Fruit fly (Drosophila melanogaster): ENCODE data around the gene CG45066.

CG45066 gene

DNA sequence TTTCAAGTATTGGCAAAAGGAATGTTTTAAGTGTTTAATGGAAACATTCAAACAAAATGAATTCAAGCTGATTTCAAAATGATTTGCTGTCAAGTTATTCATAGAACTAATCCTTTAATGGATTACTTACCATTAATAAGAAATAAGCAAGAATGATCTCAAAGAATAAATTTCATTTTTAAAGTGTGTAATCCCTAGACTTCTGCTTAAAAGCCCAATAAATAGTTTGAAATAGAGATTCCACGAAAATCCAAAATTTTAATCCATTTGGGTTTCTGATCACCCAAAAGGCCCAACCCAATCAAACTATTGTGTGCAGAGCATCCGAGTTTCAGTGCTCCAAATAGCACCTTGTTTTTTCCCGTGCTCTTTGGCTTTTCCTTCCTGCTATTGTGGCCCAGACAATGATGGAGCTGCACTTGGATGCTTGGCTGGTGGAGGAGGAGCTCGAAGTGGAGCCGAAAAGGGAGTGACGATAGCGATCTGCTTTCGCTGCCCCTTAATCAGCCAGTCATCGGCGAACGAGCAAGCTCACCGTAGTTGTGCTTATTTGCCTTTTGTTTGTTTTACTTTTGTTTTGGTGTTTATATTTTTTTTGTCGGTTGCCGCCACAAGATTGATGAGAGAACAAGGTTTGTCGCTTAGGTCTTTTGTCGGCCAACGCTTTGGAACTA, 1.5 kb downstream of the CG45066 start:
- no peak for TF ChIP-seq Ets98B (GFP tag; IDR thresholded peaks at IDR 0.05)
- peak; percentile 43 for TF ChIP-seq EcR (GFP tag; optimal IDR thresholded peaks at IDR 0.05)
- TF ChIP-seq CG13204 (GFP tag; optimal IDR thresholded peaks at IDR 0.05) = peak; percentile 33
- TF ChIP-seq Pif1A (GFP tag; optimal IDR thresholded peaks at IDR 0.05) = no peak
- no peak for TF ChIP-seq CG8159 (tag; optimal IDR thresholded peaks at IDR 0.05)
- no peak for TF ChIP-seq gl (tag; optimal IDR thresholded peaks at IDR 0.05)
- TF ChIP-seq Snoo (tag; optimal IDR thresholded peaks at IDR 0.05) = no peak
- no peak for TF ChIP-seq CG12605 (GFP tag; IDR thresholded peaks at IDR 0.05)
- TF ChIP-seq CG32121 (GFP tag; IDR thresholded peaks at IDR 0.05) = no peak
- peak; percentile 24 for TF ChIP-seq Pif1B (GFP tag; optimal IDR thresholded peaks at IDR 0.05)
- TF ChIP-seq rn (GFP tag; IDR thresholded peaks at IDR 0.05) = no peak
- TF ChIP-seq D1 (tag; optimal IDR thresholded peaks at IDR 0.05) = no peak
- TF ChIP-seq CG10348 (GFP tag; IDR thresholded peaks at IDR 0.05) = no peak
- peak; percentile 51 for TF ChIP-seq CG15710 (tag; optimal IDR thresholded peaks at IDR 0.05)
- TF ChIP-seq fd96Ca (GFP tag; IDR thresholded peaks at IDR 0.05) = no peak
- TF ChIP-seq CG9948 (tag; optimal IDR thresholded peaks at IDR 0.05) = peak; percentile 12
- no peak for TF ChIP-seq CG14655 (GFP tag; optimal IDR thresholded peaks at IDR 0.05)
- TF ChIP-seq CG17806 (tag; optimal IDR thresholded peaks at IDR 0.05) = no peak
- TF ChIP-seq CG4496 (GFP tag; IDR thresholded peaks at IDR 0.05) = no peak

DNA sequence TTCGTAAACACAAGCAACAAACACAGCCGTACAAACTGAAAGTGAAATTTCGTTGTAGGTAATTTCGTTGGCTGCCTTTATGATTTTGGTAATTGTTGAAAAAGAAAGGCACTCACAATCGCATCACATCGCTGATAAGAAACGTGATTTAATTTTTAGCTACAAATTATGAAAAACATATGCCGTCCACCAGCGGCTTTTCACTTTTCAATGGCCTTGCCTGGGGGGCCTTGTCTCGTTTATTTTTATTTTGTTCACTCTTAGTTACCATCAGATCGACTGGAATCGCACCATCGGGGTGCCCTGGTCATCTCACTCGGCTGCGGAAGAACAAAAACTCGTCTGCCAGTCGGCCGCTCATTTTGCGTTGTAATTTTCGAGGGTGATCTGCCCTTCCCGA, 2.1 kb downstream of the CG45066 start:
- TF ChIP-seq EcR (GFP tag; optimal IDR thresholded peaks at IDR 0.05) (peak; percentile 46), CG8301 (tag; optimal IDR thresholded peaks at IDR 0.05) (no peak), CG17806 (tag; optimal IDR thresholded peaks at IDR 0.05) (no peak), CG4496 (GFP tag; IDR thresholded peaks at IDR 0.05) (no peak), Pif1B (GFP tag; optimal IDR thresholded peaks at IDR 0.05) (no peak), CG8159 (tag; optimal IDR thresholded peaks at IDR 0.05) (no peak), CG14655 (GFP tag; optimal IDR thresholded peaks at IDR 0.05) (no peak), gl (tag; optimal IDR thresholded peaks at IDR 0.05) (no peak)

DNA sequence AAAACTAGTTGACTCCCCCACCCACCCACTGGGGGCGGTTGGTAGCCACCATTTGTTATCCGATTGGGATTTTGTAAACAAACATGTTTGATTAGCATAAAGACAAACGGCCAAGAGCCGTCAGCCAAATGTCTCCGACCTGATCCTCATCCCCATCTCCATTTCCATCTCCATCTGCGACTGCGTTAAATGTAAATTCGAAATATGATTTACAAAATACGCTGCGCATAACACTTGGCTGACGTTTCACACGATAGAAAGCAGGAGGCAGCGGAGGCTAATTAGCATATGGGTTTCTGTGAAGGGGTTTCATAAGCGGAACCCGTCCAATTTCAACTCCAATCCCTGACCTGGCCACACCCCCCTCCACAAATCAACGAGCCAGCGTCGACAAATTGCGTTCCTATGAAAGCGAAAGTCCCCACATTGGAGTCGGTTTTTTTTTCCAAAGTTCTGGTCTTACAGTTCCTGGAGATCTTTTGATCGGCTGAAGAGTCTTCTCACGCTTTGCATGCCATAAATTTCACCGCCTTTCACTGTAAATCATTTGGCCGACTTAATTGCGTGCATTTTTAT, 2.9 kb downstream of the CG45066 start:
- TF ChIP-seq gl (tag; optimal IDR thresholded peaks at IDR 0.05) (no peak), CG4496 (GFP tag; IDR thresholded peaks at IDR 0.05) (0 out of 3 replicates have a peak, but pooled peaks have one; percentile 12)

DNA sequence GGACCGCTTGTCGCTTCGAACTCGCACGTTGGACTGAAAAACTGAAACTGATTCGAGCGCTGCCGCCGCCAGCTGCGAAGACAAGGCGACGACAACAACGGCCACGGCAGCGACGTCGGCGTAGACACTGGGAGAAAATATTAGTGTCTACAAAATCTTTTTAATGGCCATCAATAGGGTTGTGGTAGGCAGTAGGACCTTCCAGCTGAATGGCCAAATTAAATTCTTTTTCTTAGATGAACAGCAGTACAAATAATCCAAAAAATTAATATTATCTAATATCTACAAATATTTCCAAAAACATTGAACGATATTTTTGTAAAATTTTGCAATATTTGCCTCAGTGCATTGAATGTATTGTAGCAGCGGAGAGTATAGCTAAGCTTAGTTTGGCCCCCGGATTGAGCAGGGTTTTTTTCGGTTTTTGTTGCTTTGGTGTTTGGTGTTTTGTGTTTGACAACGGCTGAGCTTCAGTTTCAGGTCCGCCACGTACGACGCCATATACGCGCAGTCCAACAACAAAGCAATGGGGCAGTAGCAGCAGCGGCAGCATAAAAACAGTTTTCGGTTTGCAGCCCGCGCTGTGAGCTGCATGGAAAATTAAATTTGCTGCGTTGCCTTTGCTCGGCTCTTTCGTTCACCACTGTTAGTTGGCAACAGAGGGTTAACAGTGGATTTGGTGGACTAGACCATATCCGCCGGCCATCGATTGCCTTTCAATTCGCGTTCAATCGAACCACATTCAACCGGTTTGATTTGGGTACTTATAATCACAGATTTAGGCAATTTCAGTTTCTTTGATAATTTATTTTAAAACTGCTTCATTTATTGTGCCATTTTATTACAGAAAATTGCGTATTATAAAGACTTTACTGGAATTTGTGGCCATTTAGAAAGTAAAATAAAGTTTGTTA, 3.9 kb downstream of the CG45066 start, which contains the start of gene Cht7:
Gene Cht7, minus strand, starts transcription at position 51 of the 914 bp plus-strand sequence.
- TF ChIP-seq rn (GFP tag; IDR thresholded peaks at IDR 0.05) (peak; percentile 78), Pif1A (GFP tag; optimal IDR thresholded peaks at IDR 0.05) (peak; percentile 89), Ets98B (GFP tag; IDR thresholded peaks at IDR 0.05) (peak; percentile 89), fd96Ca (GFP tag; IDR thresholded peaks at IDR 0.05) (peak; percentile 92), CG14655 (GFP tag; optimal IDR thresholded peaks at IDR 0.05) (peak; percentile 88), CG13204 (GFP tag; optimal IDR thresholded peaks at IDR 0.05) (peak; percentile 80), CG8301 (tag; optimal IDR thresholded peaks at IDR 0.05) (peak; percentile 81), CG10348 (GFP tag; IDR thresholded peaks at IDR 0.05) (peak; percentile 66), gl (tag; optimal IDR thresholded peaks at IDR 0.05) (peak; percentile 62), EcR (GFP tag; optimal IDR thresholded peaks at IDR 0.05) (peak; percentile 32), CG17806 (tag; optimal IDR thresholded peaks at IDR 0.05) (peak; percentile 86), CG15710 (tag; optimal IDR thresholded peaks at IDR 0.05) (peak; percentile 91), CG8159 (tag; optimal IDR thresholded peaks at IDR 0.05) (peak; percentile 89), CG12605 (GFP tag; IDR thresholded peaks at IDR 0.05) (peak; percentile 71), Pif1B (GFP tag; optimal IDR thresholded peaks at IDR 0.05) (peak; percentile 77), CG9948 (tag; optimal IDR thresholded peaks at IDR 0.05) (peak; percentile 73), D1 (tag; optimal IDR thresholded peaks at IDR 0.05) (no peak), CG34367 (tag; optimal IDR thresholded peaks at IDR 0.05) (peak; percentile 87), CG4496 (GFP tag; IDR thresholded peaks at IDR 0.05) (peak; percentile 90), Snoo (tag; optimal IDR thresholded peaks at IDR 0.05) (peak; percentile 64), CG32121 (GFP tag; IDR thresholded peaks at IDR 0.05) (peak; percentile 95)

dm6 chr3L:3106146-3106545, 4.9 kb downstream of the CG45066 start:
- TF ChIP-seq CG32121 (GFP tag; IDR thresholded peaks at IDR 0.05) (no peak), CG10348 (GFP tag; IDR thresholded peaks at IDR 0.05) (no peak), Pif1A (GFP tag; optimal IDR thresholded peaks at IDR 0.05) (peak; percentile 37), CG9948 (tag; optimal IDR thresholded peaks at IDR 0.05) (peak; percentile 49), CG17806 (tag; optimal IDR thresholded peaks at IDR 0.05) (peak; percentile 63), D1 (tag; optimal IDR thresholded peaks at IDR 0.05) (no peak), Pif1B (GFP tag; optimal IDR thresholded peaks at IDR 0.05) (no peak), Snoo (tag; optimal IDR thresholded peaks at IDR 0.05) (no peak), Ets98B (GFP tag; IDR thresholded peaks at IDR 0.05) (no peak), CG4496 (GFP tag; IDR thresholded peaks at IDR 0.05) (no peak), CG13204 (GFP tag; optimal IDR thresholded peaks at IDR 0.05) (peak; percentile 7), rn (GFP tag; IDR thresholded peaks at IDR 0.05) (no peak), CG8301 (tag; optimal IDR thresholded peaks at IDR 0.05) (peak; percentile 69), fd96Ca (GFP tag; IDR thresholded peaks at IDR 0.05) (no peak), CG15710 (tag; optimal IDR thresholded peaks at IDR 0.05) (peak; percentile 74), gl (tag; optimal IDR thresholded peaks at IDR 0.05) (peak; percentile 13), CG8159 (tag; optimal IDR thresholded peaks at IDR 0.05) (peak; percentile 77), CG34367 (tag; optimal IDR thresholded peaks at IDR 0.05) (peak; percentile 64), EcR (GFP tag; optimal IDR thresholded peaks at IDR 0.05) (peak; percentile 40), CG12605 (GFP tag; IDR thresholded peaks at IDR 0.05) (no peak), CG14655 (GFP tag; optimal IDR thresholded peaks at IDR 0.05) (peak; percentile 64)
